Worm (Caenorhabditis elegans) whole organism, L4 larva: Measurements from ENCODE around the gene sri-36.

Experiments
- aha-1 ChIP-seq: fragments of 150-350 bp; peaks from one replicate; lab custom pipeline; 2014; ENCODE audit warnings: missing biosample characterization, missing genetic modification characterization
- ama-1 ChIP-seq: fragments of 150-350 bp; optimal IDR thresholded peaks from 2 replicates; lab custom pipeline; 2014; ENCODE audit warnings: inconsistent platforms, mixed read lengths
- unc-39 ChIP-seq: sonication (generic microtip); optimal IDR thresholded peaks from 2 replicates; lab custom pipeline; 2017; ENCODE audit warnings: missing biosample characterization, missing genetic modification characterization
- ztf-11 ChIP-seq: fragments of 150-350 bp; optimal IDR thresholded peaks from 2 replicates; lab custom pipeline; 2014; ENCODE audit warnings: missing biosample characterization, missing genetic modification characterization

DNA sequence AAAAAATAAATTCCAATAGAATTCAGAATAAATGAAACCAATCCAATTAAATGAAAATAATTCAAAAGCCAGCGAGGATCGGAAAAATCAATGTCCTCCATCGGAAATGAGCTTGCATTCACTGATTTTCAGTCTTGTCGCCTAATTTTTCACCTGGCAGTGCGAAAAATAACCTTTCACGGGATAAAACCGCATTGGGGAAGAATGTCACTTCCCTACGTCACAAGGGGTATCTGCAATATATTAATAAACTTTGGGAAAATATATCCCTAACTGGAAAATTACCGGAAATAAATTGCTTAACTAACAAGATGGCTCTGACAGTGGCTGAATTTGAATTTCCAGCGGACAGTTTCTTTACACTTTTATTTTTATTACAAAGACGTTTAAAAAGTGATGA, 19.9 kb upstream of the sri-36 start, which contains the start of gene sri-77:
- TF ChIP-seq ama-1 (no peak), ztf-11 (tag; lab: Kevin White, UChicago) (no peak), aha-1 (tag; lab: Kevin White, UChicago) (no peak), unc-39 (no peak)
